Fruit fly (Drosophila melanogaster) whole organism, prepupa: ENCODE data around the gene spn-E.

Source experiments
- Blimp-1 ChIP-seq: fragments of 200-800 bp; sonication (Bioruptor generic); optimal IDR thresholded peaks from 3 replicates; lab custom pipeline; 2017; ENCODE audit warnings: missing biosample characterization, missing genetic modification characterization, mild to moderate bottlenecking, moderate library complexity, missing genetic modification reagents
- CG10631 ChIP-seq: fragments of 200-800 bp; sonication (Bioruptor generic); optimal IDR thresholded peaks from 2 replicates; lab custom pipeline; 2016; ENCODE audit warnings: missing biosample characterization, missing genetic modification characterization
- CG10669 ChIP-seq: fragments of 200-800 bp; sonication (Bioruptor generic); optimal IDR thresholded peaks from 3 replicates; lab custom pipeline; 2018; ENCODE audit warnings: missing biosample characterization, mild to moderate bottlenecking, missing genetic modification characterization, moderate library complexity
- CG11294 ChIP-seq: fragments of 200-800 bp; sonication (Bioruptor generic); IDR thresholded peaks from 2 replicates; pipeline ENCODE4 v1.3.6; 2022; ENCODE audit warnings: missing biosample characterization, missing genetic modification characterization
- CG11902 ChIP-seq: fragments of 200-800 bp; sonication (Bioruptor generic); optimal IDR thresholded peaks from 3 replicates; lab custom pipeline; 2016; ENCODE audit warnings: missing biosample characterization, missing genetic modification characterization
- CG15336 ChIP-seq: fragments of 200-800 bp; sonication (Bioruptor generic); IDR thresholded peaks from 2 replicates; pipeline ENCODE4 v1.3.6; 2022; ENCODE audit warnings: missing biosample characterization, missing genetic modification characterization
- CG1621 ChIP-seq: fragments of 200-800 bp; sonication (Bioruptor generic); optimal IDR thresholded peaks from 3 replicates; lab custom pipeline; 2018; ENCODE audit warnings: missing biosample characterization, mild to moderate bottlenecking, missing genetic modification characterization
- CG31627 ChIP-seq: fragments of 200-800 bp; sonication (Bioruptor generic); optimal IDR thresholded peaks from 3 replicates; lab custom pipeline; 2016; ENCODE audit warnings: missing biosample characterization, missing genetic modification characterization
- CG32006 ChIP-seq: fragments of 200-800 bp; sonication (Bioruptor generic); optimal IDR thresholded peaks from 3 replicates; lab custom pipeline; 2017; ENCODE audit warnings: missing biosample characterization, mild to moderate bottlenecking, missing genetic modification characterization
- CG34406 ChIP-seq: fragments of 200-800 bp; sonication (Bioruptor generic); optimal IDR thresholded peaks from 3 replicates; lab custom pipeline; 2016; ENCODE audit warnings: missing biosample characterization, missing genetic modification characterization
- CG3919 ChIP-seq: fragments of 200-800 bp; sonication (Bioruptor generic); optimal IDR thresholded peaks from 3 replicates; lab custom pipeline; 2016; ENCODE audit warnings: missing biosample characterization, missing genetic modification characterization
- CG6163 ChIP-seq: fragments of 200-800 bp; sonication (Bioruptor generic); IDR thresholded peaks from 3 replicates; pipeline ENCODE4 v1.3.6; 2022; ENCODE audit warnings: missing biosample characterization, missing genetic modification characterization
- CG6276 ChIP-seq: fragments of 200-800 bp; sonication (Bioruptor generic); optimal IDR thresholded peaks from 2 replicates; lab custom pipeline; 2017; ENCODE audit warnings: missing biosample characterization, mild to moderate bottlenecking, missing genetic modification characterization
- CG6792 ChIP-seq: fragments of 200-800 bp; sonication (Bioruptor generic); optimal IDR thresholded peaks from 3 replicates; lab custom pipeline; 2016; ENCODE audit warnings: missing biosample characterization, missing genetic modification characterization
- CG7368 ChIP-seq: fragments of 200-800 bp; sonication (Bioruptor generic); optimal IDR thresholded peaks from 3 replicates; lab custom pipeline; 2016; ENCODE audit warnings: missing biosample characterization, missing genetic modification characterization
- CG8319 ChIP-seq: fragments of 200-800 bp; sonication (Bioruptor generic); optimal IDR thresholded peaks from 3 replicates; lab custom pipeline; 2016; ENCODE audit warnings: missing biosample characterization, missing genetic modification characterization
- CG8632 ChIP-seq: fragments of 200-800 bp; sonication (Bioruptor generic); optimal IDR thresholded peaks from 3 replicates; lab custom pipeline; 2016; ENCODE audit warnings: missing biosample characterization, missing genetic modification characterization
- Eip75B ChIP-seq: fragments of 200-800 bp; sonication (Bioruptor generic); optimal IDR thresholded peaks from 3 replicates; lab custom pipeline; 2016; ENCODE audit warnings: missing biosample characterization, missing genetic modification characterization
- Eip93F ChIP-seq: fragments of 200-800 bp; sonication (Bioruptor generic); optimal IDR thresholded peaks from 2 replicates; lab custom pipeline; 2016; ENCODE audit warnings: missing biosample characterization, mild to moderate bottlenecking, missing genetic modification characterization
- Gug ChIP-seq: fragments of 200-800 bp; sonication (Bioruptor generic); IDR thresholded peaks from 2 replicates; pipeline ENCODE4 v1.3.6; 2022; ENCODE audit warnings: missing biosample characterization, missing genetic modification characterization
- Hr38 ChIP-seq: sonication (Bioruptor generic); optimal IDR thresholded peaks from 2 replicates; lab custom pipeline; 2016; ENCODE audit warnings: missing biosample characterization, missing genetic modification characterization
- Met ChIP-seq: fragments of 200-800 bp; sonication (Bioruptor generic); optimal IDR thresholded peaks from 3 replicates; lab custom pipeline; 2016; ENCODE audit warnings: missing biosample characterization, missing genetic modification characterization
- Smox ChIP-seq: fragments of 200-800 bp; sonication (Bioruptor generic); optimal IDR thresholded peaks from 3 replicates; lab custom pipeline; 2016; ENCODE audit warnings: missing biosample characterization, missing genetic modification characterization
- cyc ChIP-seq: fragments of 200-800 bp; sonication (Bioruptor generic); optimal IDR thresholded peaks from 3 replicates; lab custom pipeline; 2016; ENCODE audit warnings: missing biosample characterization, missing genetic modification characterization
- eg ChIP-seq: fragments of 200-800 bp; sonication (Bioruptor generic); IDR thresholded peaks from 3 replicates; pipeline ENCODE4 v1.3.6; 2022; ENCODE audit warnings: missing biosample characterization, missing genetic modification characterization
- fkh ChIP-seq: fragments of 200-800 bp; sonication (Bioruptor generic); optimal IDR thresholded peaks from 3 replicates; lab custom pipeline; 2017; ENCODE audit warnings: missing biosample characterization, mild to moderate bottlenecking, missing genetic modification characterization, moderate library complexity
- lz ChIP-seq: fragments of 200-800 bp; sonication (Bioruptor generic); optimal IDR thresholded peaks from 3 replicates; lab custom pipeline; 2016; ENCODE audit warnings: missing biosample characterization, missing genetic modification characterization
- net ChIP-seq: fragments of 200-800 bp; sonication (Bioruptor generic); optimal IDR thresholded peaks from 3 replicates; lab custom pipeline; 2016; ENCODE audit warnings: missing biosample characterization, missing genetic modification characterization
- pdm3 ChIP-seq: fragments of 200-800 bp; sonication (Bioruptor generic); optimal IDR thresholded peaks from 3 replicates; lab custom pipeline; 2016; ENCODE audit warnings: missing biosample characterization, missing genetic modification characterization
- salr ChIP-seq, 2 experiments: fragments of 200-800 bp; sonication (Bioruptor generic); optimal IDR thresholded peaks; 3 replicates each; lab custom pipeline; 2016 to 2018; ENCODE audit warnings: missing biosample characterization in 2 of 2, missing genetic modification characterization in 2 of 2, mild to moderate bottlenecking in 1 of 2
- spab ChIP-seq: fragments of 200-800 bp; sonication (Bioruptor generic); optimal IDR thresholded peaks from 2 replicates; lab custom pipeline; 2017; ENCODE audit warnings: missing biosample characterization, mild to moderate bottlenecking, missing genetic modification characterization, missing genetic modification reagents
- svp ChIP-seq: fragments of 200-800 bp; sonication (Bioruptor generic); peaks from one replicate; lab custom pipeline; 2016; ENCODE audit warnings: missing biosample characterization, missing genetic modification characterization
- topi ChIP-seq: fragments of 200-800 bp; sonication (Bioruptor generic); optimal IDR thresholded peaks from 3 replicates; lab custom pipeline; 2016; ENCODE audit warnings: missing biosample characterization, missing genetic modification characterization
- vri ChIP-seq: fragments of 200-800 bp; sonication (Bioruptor generic); optimal IDR thresholded peaks from 3 replicates; lab custom pipeline; 2016; ENCODE audit warnings: missing biosample characterization, mild to moderate bottlenecking, missing genetic modification characterization

The spn-E gene

dm6 chr3R:15851912-15852311, 14.7 kb downstream of the spn-E start:
- TF ChIP-seq Hr38 (GFP tag; lab: Kevin White, UChicago) (no peak), svp (GFP tag; lab: Kevin White, UChicago) (peak; percentile 97), vri (GFP tag; lab: Kevin White, UChicago) (peak; percentile 51)

dm6 chr3R:15853347-15853746, 16.1 kb downstream of the spn-E start, which contains the start of gene cv-d:
Gene cv-d, minus strand, starts transcription at chr3R:15853581.
- no peak for TF ChIP-seq CG11902 (GFP tag; lab: Kevin White, UChicago)
- TF ChIP-seq svp (GFP tag; lab: Kevin White, UChicago), result peak; percentile 88
- TF ChIP-seq cyc (GFP tag; lab: Kevin White, UChicago), result no peak
- TF ChIP-seq Smox (GFP tag; lab: Kevin White, UChicago), result no peak
- TF ChIP-seq CG7368, result no peak
- no peak for TF ChIP-seq Gug (GFP tag; lab: Robert Waterston, UW)
- no peak for TF ChIP-seq CG32006 (GFP tag; lab: Kevin White, UChicago)
- no peak for TF ChIP-seq fkh (GFP tag; lab: Kevin White, UChicago)
- TF ChIP-seq net (GFP tag; lab: Kevin White, UChicago), result no peak
- TF ChIP-seq vri (GFP tag; lab: Kevin White, UChicago), result peak; percentile 4
- no peak for TF ChIP-seq CG8632 (GFP tag; lab: Kevin White, UChicago)
- TF ChIP-seq, all 60 proteins: peak for 2

- no peak for TF ChIP-seq CG10669 (GFP tag; lab: Kevin White, UChicago)
- peak; percentile 95 for TF ChIP-seq svp (GFP tag; lab: Kevin White, UChicago)
Measured at dm6 chr3R:15857189-15857767, 20.1 kb downstream of the spn-E start, which contains the start of gene Hmt-1. Gene Hmt-1, minus strand, starts transcription at chr3R:15857470.

dm6 chr3R:15859896-15860295, 22.7 kb downstream of the spn-E start, which contains the start of gene CG9632:
Gene CG9632, plus strand, starts transcription at chr3R:15860196.
- TF ChIP-seq CG6792 (no peak), pdm3 (GFP tag; lab: Kevin White, UChicago) (no peak), CG11294 (GFP tag; lab: Robert Waterston, UW) (no peak), CG6276 (GFP tag; lab: Kevin White, UChicago) (no peak), Gug (GFP tag; lab: Robert Waterston, UW) (no peak), CG1621 (no peak), Met (GFP tag; lab: Kevin White, UChicago) (no peak)

dm6 chr3R:15872829-15873440, 35.7 kb downstream of the spn-E start:
- TF ChIP-seq CG8319 (GFP tag; lab: Kevin White, UChicago), result no peak
- no peak for TF ChIP-seq CG15336 (GFP tag; lab: Robert Waterston, UW)
- TF ChIP-seq CG3919 (GFP tag; lab: Kevin White, UChicago), result no peak
- no peak for TF ChIP-seq CG11294 (GFP tag; lab: Robert Waterston, UW)
- TF ChIP-seq topi, result no peak
- TF ChIP-seq spab (GFP tag; lab: Kevin White, UChicago), result no peak
- no peak for TF ChIP-seq lz (GFP tag; lab: Kevin White, UChicago)
- no peak for TF ChIP-seq CG31627 (GFP tag; lab: Kevin White, UChicago)
- no peak for TF ChIP-seq salr (GFP tag; optimal IDR thresholded peaks at IDR 0.05; lab: Kevin White, UChicago)

- TF ChIP-seq vri (GFP tag; lab: Kevin White, UChicago) (no peak), CG6163 (GFP tag; lab: Robert Waterston, UW) (no peak), Eip75B (no peak), CG34406 (GFP tag; lab: Kevin White, UChicago) (no peak), CG15336 (GFP tag; lab: Robert Waterston, UW) (no peak), Eip93F (GFP tag; lab: Kevin White, UChicago) (no peak), Blimp-1 (GFP tag; lab: Kevin White, UChicago) (no peak), CG10631 (GFP tag; lab: Kevin White, UChicago) (no peak), CG11294 (GFP tag; lab: Robert Waterston, UW) (no peak), CG6276 (GFP tag; lab: Kevin White, UChicago) (no peak), CG1621 (no peak), net (GFP tag; lab: Kevin White, UChicago) (no peak), eg (GFP tag; lab: Robert Waterston, UW) (no peak)
Measured at dm6 chr3R:15875611-15876010, 38.4 kb downstream of the spn-E start, which contains the start of gene CG31183. Gene CG31183, minus strand, starts transcription at chr3R:15875939.
